Worm (Caenorhabditis elegans) whole organism, L1 larva: ENCODE results near the gene C34B4.5.

Experiments
- ama-1 ChIP-seq: fragments of 150-350 bp; optimal IDR thresholded peaks from 2 replicates; lab custom pipeline; 2014
- blmp-1 ChIP-seq: fragments of 150-350 bp; optimal IDR thresholded peaks from 2 replicates; lab custom pipeline; 2014; ENCODE audit warnings: missing biosample characterization, missing genetic modification characterization
- ceh-82 ChIP-seq, 3 experiments: fragments of 150-350 bp in 1 of 3; sonication (generic microtip) in 2 of 3; optimal IDR thresholded peaks; 2 replicates each; lab custom pipeline; 2014 to 2017; ENCODE audit warnings: missing biosample characterization in 3 of 3, missing genetic modification characterization in 3 of 3
- egl-27 ChIP-seq, 2 experiments: fragments of 150-350 bp in 1 of 2; sonication (generic microtip); optimal IDR thresholded peaks; 3 replicates each; lab custom pipeline; 2017 to 2018; ENCODE audit warnings: missing biosample characterization in 2 of 2, missing genetic modification characterization in 2 of 2, missing genetic modification reagents in 2 of 2
- jun-1 ChIP-seq: fragments of 150-350 bp; optimal IDR thresholded peaks from 2 replicates; lab custom pipeline; 2014; ENCODE audit warnings: missing biosample characterization, missing genetic modification reagents, missing genetic modification characterization
- nhr-11 ChIP-seq: fragments of 150-350 bp; optimal IDR thresholded peaks from 2 replicates; lab custom pipeline; 2014; ENCODE audit warnings: missing biosample characterization, missing genetic modification characterization
- pag-3 ChIP-seq: sonication (generic microtip); optimal IDR thresholded peaks from 2 replicates; lab custom pipeline; 2017; ENCODE audit warnings: missing genetic modification characterization, mild to moderate bottlenecking, missing compliant biosample characterization, antibody characterized with exemption, borderline replicate concordance; ENCODE audit not compliant: insufficient read depth
- sox-4 ChIP-seq: sonication (generic microtip); optimal IDR thresholded peaks from 2 replicates; lab custom pipeline; 2016; ENCODE audit warnings: missing genetic modification characterization, missing compliant biosample characterization
- xbp-1 ChIP-seq: sonication (generic microtip); optimal IDR thresholded peaks from 2 replicates; lab custom pipeline; 2016; ENCODE audit warnings: missing genetic modification characterization, missing compliant biosample characterization

DNA sequence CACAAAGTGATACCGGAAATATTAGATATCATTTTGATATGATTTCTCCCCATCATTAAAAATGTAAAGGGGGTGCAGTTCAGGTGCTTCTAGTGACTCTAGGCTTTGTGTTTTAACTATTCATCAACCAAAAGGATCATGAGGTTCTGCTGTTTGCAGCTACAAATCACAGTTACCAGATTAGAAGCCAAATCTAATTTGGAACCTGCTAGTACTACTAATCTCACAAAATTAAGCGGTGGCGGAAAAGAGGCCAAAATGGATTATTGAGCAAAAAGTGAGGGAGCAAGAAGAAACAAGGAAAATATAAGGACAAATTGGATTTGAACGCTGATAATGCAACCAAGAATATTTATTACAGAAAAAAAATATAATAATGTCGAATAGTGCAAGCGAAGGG lies 21.6 kb upstream of the C34B4.5 start:
- no peak for TF ChIP-seq blmp-1 (tag; lab: Kevin White, UChicago)
- no peak for TF ChIP-seq nhr-11 (tag; lab: Kevin White, UChicago)
- no peak for TF ChIP-seq xbp-1 (tag; lab: Kevin White, UChicago)
- TF ChIP-seq pag-3 (tag; lab: Kevin White, UChicago) = no peak
- TF ChIP-seq egl-27 (tag; optimal IDR thresholded peaks at IDR 0.05; lab: Kevin White, UChicago) = no peak
- no peak for TF ChIP-seq ceh-82 (tag; optimal IDR thresholded peaks at IDR 0.05; lab: Kevin White, UChicago)
- no peak for TF ChIP-seq sox-4 (tag; lab: Kevin White, UChicago)
- TF ChIP-seq jun-1 (tag; lab: Kevin White, UChicago) = no peak
- TF ChIP-seq ama-1 (lab: Kevin White, UChicago) = no peak
